Worm (Caenorhabditis elegans) whole organism, L2 larva: ENCODE measurements around the gene ints-6.

ENCODE experiments used
- C34F6.9 ChIP-seq: fragments of 150-350 bp; optimal IDR thresholded peaks from 2 replicates; lab custom pipeline; 2014; ENCODE audit warnings: missing biosample characterization, missing genetic modification characterization
- F13H6.1 ChIP-seq: sonication (generic microtip); optimal IDR thresholded peaks from 2 replicates; lab custom pipeline; 2016; ENCODE audit warnings: missing genetic modification characterization, missing compliant biosample characterization
- R02D3.7 ChIP-seq: fragments of 150-350 bp; optimal IDR thresholded peaks from 2 replicates; lab custom pipeline; 2014; ENCODE audit warnings: missing biosample characterization, missing genetic modification characterization
- Y55F3AM.14 ChIP-seq: fragments of 200-800 bp; sonication (Bioruptor generic); optimal IDR thresholded peaks from 2 replicates; lab custom pipeline; 2018; ENCODE audit warnings: mild to moderate bottlenecking, missing genetic modification characterization, missing compliant biosample characterization
- ZK546.5 ChIP-seq: sonication (generic microtip); optimal IDR thresholded peaks from 2 replicates; lab custom pipeline; 2017; ENCODE audit warnings: missing biosample characterization, missing genetic modification characterization
- alr-1 ChIP-seq: fragments of 150-350 bp; optimal IDR thresholded peaks from 2 replicates; lab custom pipeline; 2014; ENCODE audit warnings: missing biosample characterization, missing genetic modification characterization
- aly-2 ChIP-seq: fragments of 150-350 bp; optimal IDR thresholded peaks from 2 replicates; lab custom pipeline; 2014; ENCODE audit warnings: missing biosample characterization, missing genetic modification characterization
- ama-1 ChIP-seq: fragments of 150-350 bp; optimal IDR thresholded peaks from 2 replicates; lab custom pipeline; 2018; ENCODE audit warnings: inconsistent platforms
- blmp-1 ChIP-seq: sonication (generic microtip); optimal IDR thresholded peaks from 2 replicates; lab custom pipeline; 2017; ENCODE audit warnings: missing genetic modification characterization, mild to moderate bottlenecking, missing compliant biosample characterization, antibody characterized with exemption, moderate library complexity; ENCODE audit not compliant: insufficient read depth
- ceh-16 ChIP-seq: fragments of 150-350 bp; optimal IDR thresholded peaks from 2 replicates; lab custom pipeline; 2014; ENCODE audit warnings: missing biosample characterization, missing genetic modification characterization
- ceh-82 ChIP-seq: fragments of 150-350 bp; optimal IDR thresholded peaks from 2 replicates; lab custom pipeline; 2014; ENCODE audit warnings: missing biosample characterization, missing genetic modification characterization
- crh-2 ChIP-seq: sonication (generic microtip); optimal IDR thresholded peaks from 2 replicates; lab custom pipeline; 2017; ENCODE audit warnings: missing biosample characterization, missing genetic modification characterization
- dmd-4 ChIP-seq: sonication (generic microtip); optimal IDR thresholded peaks from 2 replicates; lab custom pipeline; 2017; ENCODE audit warnings: missing biosample characterization, missing genetic modification characterization
- egl-27 ChIP-seq: sonication (generic microtip); optimal IDR thresholded peaks from 3 replicates; lab custom pipeline; 2017; ENCODE audit warnings: missing biosample characterization, missing genetic modification reagents, missing genetic modification characterization
- elt-1 ChIP-seq: fragments of 150-350 bp; optimal IDR thresholded peaks from 2 replicates; lab custom pipeline; 2014; ENCODE audit warnings: missing biosample characterization, missing genetic modification characterization
- elt-3 ChIP-seq: sonication (generic microtip); optimal IDR thresholded peaks from 2 replicates; lab custom pipeline; 2017; ENCODE audit warnings: missing biosample characterization, missing genetic modification characterization
- fos-1 ChIP-seq: fragments of 150-350 bp; optimal IDR thresholded peaks from 2 replicates; lab custom pipeline; 2014; ENCODE audit warnings: missing biosample characterization, missing genetic modification characterization
- gmeb-1 ChIP-seq: fragments of 150-350 bp; optimal IDR thresholded peaks from 2 replicates; lab custom pipeline; 2014; ENCODE audit warnings: missing biosample characterization, missing genetic modification characterization
- lin-11 ChIP-seq: fragments of 150-350 bp; sonication (generic microtip); optimal IDR thresholded peaks from 2 replicates; lab custom pipeline; 2014; ENCODE audit warnings: missing biosample characterization, missing genetic modification characterization, inconsistent platforms, mixed read lengths
- lin-13 ChIP-seq: fragments of 150-350 bp; optimal IDR thresholded peaks from 2 replicates; lab custom pipeline; 2014; ENCODE audit warnings: missing biosample characterization, missing genetic modification reagents, missing genetic modification characterization
- lin-39 ChIP-seq: fragments of 150-350 bp; optimal IDR thresholded peaks from 2 replicates; lab custom pipeline; 2014; ENCODE audit warnings: missing biosample characterization, missing genetic modification reagents, missing genetic modification characterization
- lsy-2 ChIP-seq, 2 experiments: fragments of 150-350 bp in 1 of 2; sonication (generic microtip) in 1 of 2; optimal IDR thresholded peaks; 2 replicates each; lab custom pipeline; 2014 to 2017; ENCODE audit warnings: missing biosample characterization in 2 of 2, missing genetic modification characterization in 2 of 2
- mab-5 ChIP-seq: fragments of 150-350 bp; optimal IDR thresholded peaks from 2 replicates; lab custom pipeline; 2014; ENCODE audit warnings: missing biosample characterization, missing genetic modification characterization
- mbf-1 ChIP-seq: sonication (generic microtip); optimal IDR thresholded peaks from 2 replicates; lab custom pipeline; 2017; ENCODE audit warnings: missing biosample characterization, missing genetic modification characterization
- mdl-1 ChIP-seq, 2 experiments: fragments of 150-350 bp in 1 of 2; sonication (generic microtip) in 1 of 2; optimal IDR thresholded peaks; 2 replicates each; lab custom pipeline; 2017; ENCODE audit warnings: missing biosample characterization in 2 of 2, missing genetic modification characterization in 2 of 2
- nhr-10 ChIP-seq: sonication (generic microtip); optimal IDR thresholded peaks from 2 replicates; lab custom pipeline; 2017; ENCODE audit warnings: missing biosample characterization, missing genetic modification characterization
- nhr-11 ChIP-seq: fragments of 150-350 bp; optimal IDR thresholded peaks from 2 replicates; lab custom pipeline; 2014; ENCODE audit warnings: missing biosample characterization, missing genetic modification characterization
- nhr-12 ChIP-seq: fragments of 150-350 bp; optimal IDR thresholded peaks from 2 replicates; lab custom pipeline; 2014; ENCODE audit warnings: missing biosample characterization, missing genetic modification characterization
- nhr-129 ChIP-seq: fragments of 150-350 bp; optimal IDR thresholded peaks from 2 replicates; lab custom pipeline; 2014; ENCODE audit warnings: missing biosample characterization, missing genetic modification characterization
- nhr-21 ChIP-seq: fragments of 150-350 bp; optimal IDR thresholded peaks from 2 replicates; lab custom pipeline; 2014; ENCODE audit warnings: missing biosample characterization, missing genetic modification characterization
- nhr-23 ChIP-seq: fragments of 150-350 bp; optimal IDR thresholded peaks from 2 replicates; lab custom pipeline; 2014; ENCODE audit warnings: missing biosample characterization, missing genetic modification reagents, missing genetic modification characterization
- nhr-237 ChIP-seq: fragments of 150-350 bp; optimal IDR thresholded peaks from 2 replicates; lab custom pipeline; 2014; ENCODE audit warnings: missing biosample characterization, missing genetic modification characterization
- nhr-25 ChIP-seq: fragments of 150-350 bp; sonication (generic microtip); optimal IDR thresholded peaks from 3 replicates; lab custom pipeline; 2014; ENCODE audit warnings: missing biosample characterization, missing genetic modification characterization
- nhr-6 ChIP-seq: fragments of 150-350 bp; optimal IDR thresholded peaks from 2 replicates; lab custom pipeline; 2014; ENCODE audit warnings: missing biosample characterization, missing genetic modification characterization
- nhr-77 ChIP-seq: fragments of 150-350 bp; optimal IDR thresholded peaks from 2 replicates; lab custom pipeline; 2014; ENCODE audit warnings: missing biosample characterization, missing genetic modification characterization
- peb-1 ChIP-seq: fragments of 150-350 bp; optimal IDR thresholded peaks from 2 replicates; lab custom pipeline; 2014; ENCODE audit warnings: missing biosample characterization, missing genetic modification characterization
- sem-4 ChIP-seq: fragments of 150-350 bp; optimal IDR thresholded peaks from 2 replicates; lab custom pipeline; 2014; ENCODE audit warnings: missing biosample characterization, missing genetic modification reagents, missing genetic modification characterization
- skn-1 ChIP-seq: sonication (generic microtip); optimal IDR thresholded peaks from 2 replicates; lab custom pipeline; 2017; ENCODE audit warnings: missing biosample characterization, missing genetic modification characterization
- sma-3 ChIP-seq: sonication (generic microtip); optimal IDR thresholded peaks from 2 replicates; lab custom pipeline; 2016; ENCODE audit warnings: missing genetic modification reagents, missing genetic modification characterization, missing compliant biosample characterization
- sma-9 ChIP-seq, 2 experiments: fragments of 150-350 bp in 1 of 2; sonication (generic microtip) in 1 of 2; optimal IDR thresholded peaks; 2 replicates each; lab custom pipeline; 2014 to 2016; ENCODE audit warnings: missing genetic modification characterization in 2 of 2, mild to moderate bottlenecking in 1 of 2, missing biosample characterization in 1 of 2, missing compliant biosample characterization in 1 of 2, missing genetic modification reagents in 1 of 2, moderate library complexity in 1 of 2
- snpc-4 ChIP-seq: fragments of 150-350 bp; optimal IDR thresholded peaks from 2 replicates; lab custom pipeline; 2014; ENCODE audit warnings: missing biosample characterization, missing genetic modification characterization
- unc-39 ChIP-seq: fragments of 150-350 bp; optimal IDR thresholded peaks from 2 replicates; lab custom pipeline; 2014; ENCODE audit warnings: missing biosample characterization, missing genetic modification characterization
- unc-55 ChIP-seq: fragments of 150-350 bp; sonication (generic microtip); optimal IDR thresholded peaks from 3 replicates; lab custom pipeline; 2014; ENCODE audit warnings: missing biosample characterization, missing genetic modification reagents, missing genetic modification characterization
- unc-62 ChIP-seq: fragments of 150-350 bp; optimal IDR thresholded peaks from 2 replicates; lab custom pipeline; 2014; ENCODE audit warnings: missing biosample characterization, missing genetic modification reagents, missing genetic modification characterization
- zag-1 ChIP-seq: fragments of 150-350 bp; optimal IDR thresholded peaks from 2 replicates; lab custom pipeline; 2014; ENCODE audit warnings: missing biosample characterization, missing genetic modification characterization
- ztf-1 ChIP-seq: fragments of 200-800 bp; sonication (Bioruptor generic); conservative IDR thresholded peaks from 2 replicates; pipeline ENCODE4 v1.3.6; 2022; ENCODE audit warnings: missing genetic modification characterization, missing compliant biosample characterization
- ztf-11 ChIP-seq: sonication (generic microtip); optimal IDR thresholded peaks from 2 replicates; lab custom pipeline; 2017; ENCODE audit warnings: missing biosample characterization, missing genetic modification characterization
- ztf-4 ChIP-seq: fragments of 150-350 bp; optimal IDR thresholded peaks from 2 replicates; lab custom pipeline; 2014; ENCODE audit warnings: missing biosample characterization, missing genetic modification characterization

The ints-6 gene

DNA sequence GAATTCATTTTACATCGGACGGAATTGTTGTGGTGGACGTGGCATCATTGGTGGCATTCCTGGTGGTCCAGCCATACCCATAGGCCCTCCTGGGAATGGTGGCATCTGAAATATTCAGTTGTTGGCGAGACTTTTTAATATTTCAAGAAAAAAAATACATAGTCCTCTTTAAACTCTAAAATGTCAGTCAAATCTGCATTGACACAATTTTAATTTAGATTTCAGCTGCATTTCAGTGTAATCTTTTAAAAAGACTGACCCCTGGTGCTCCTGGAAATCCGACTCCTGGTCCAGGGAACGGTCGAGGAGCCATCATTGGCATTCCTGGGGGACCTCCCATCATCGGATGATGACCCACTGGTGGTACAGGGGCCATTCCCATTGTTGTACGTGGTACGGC is 4.6 kb upstream of the ints-6 start:
- TF ChIP-seq mbf-1, result no peak
- no peak for TF ChIP-seq lin-11 (tag; lab: Kevin White, UChicago)

DNA sequence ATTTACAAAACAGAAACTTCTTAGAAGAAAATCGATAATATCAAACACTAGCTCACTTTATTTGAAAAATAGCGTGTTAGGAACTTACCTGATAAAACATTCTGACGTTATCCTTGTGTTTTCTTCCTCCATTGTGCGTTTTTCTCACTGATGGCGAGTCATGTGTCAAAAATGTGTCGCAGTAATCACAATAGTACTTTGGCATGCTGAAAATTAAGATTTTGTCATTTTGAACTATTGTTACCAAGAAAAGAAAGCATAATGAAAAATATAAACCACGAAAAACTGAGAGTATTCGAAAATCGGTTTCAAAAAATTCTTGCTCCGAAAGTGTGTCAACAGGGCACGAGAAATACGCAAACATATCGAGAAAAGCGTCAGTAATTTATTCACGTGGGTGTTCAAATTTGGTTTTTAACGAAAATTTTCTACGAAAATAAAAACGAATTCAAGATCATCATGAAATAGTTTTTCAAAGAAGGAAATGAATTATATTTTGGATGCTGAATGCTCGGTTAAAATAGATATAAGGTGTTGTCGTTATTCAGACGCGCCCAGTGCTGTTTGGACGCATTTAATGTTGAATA is 3.8 kb upstream of the ints-6 start, which contains the start of gene snrp-3:
Gene snrp-3 (minus strand): TSS at position 206 of the 587 bp plus-strand sequence.
- peak; percentile 96 for TF ChIP-seq C34F6.9 (tag; lab: Kevin White, UChicago)
- peak; percentile 85 to 94 for TF ChIP-seq lsy-2 (tag; optimal IDR thresholded peaks at IDR 0.05; lab: Kevin White, UChicago)
- TF ChIP-seq nhr-25 (tag; lab: Kevin White, UChicago), result peak; percentile 90
- no peak for TF ChIP-seq ztf-1 (GFP tag; lab: Robert Waterston, UW)
- TF ChIP-seq nhr-129 (tag; lab: Kevin White, UChicago), result peak; percentile 79
- peak; percentile 48 for TF ChIP-seq nhr-10 (tag; lab: Kevin White, UChicago)
- TF ChIP-seq mab-5 (tag; lab: Kevin White, UChicago), result peak; percentile 73
- peak; percentile 30 for TF ChIP-seq ztf-4 (tag; lab: Kevin White, UChicago)
- no peak for TF ChIP-seq blmp-1 (tag; lab: Kevin White, UChicago)
- peak; percentile 16 for TF ChIP-seq R02D3.7 (tag; lab: Kevin White, UChicago)
- TF ChIP-seq unc-39, result no peak
- TF ChIP-seq unc-55, result peak; percentile 94
- peak; percentile 86 for TF ChIP-seq crh-2 (tag; lab: Kevin White, UChicago)
- TF ChIP-seq nhr-77 (tag; lab: Kevin White, UChicago), result no peak
- TF ChIP-seq lin-39 (tag; lab: Kevin White, UChicago), result no peak
- TF ChIP-seq sma-3 (GFP tag; lab: Kevin White, UChicago), result peak; percentile 71
- TF ChIP-seq elt-3 (tag; lab: Kevin White, UChicago), result no peak
- no peak for TF ChIP-seq alr-1 (tag; lab: Kevin White, UChicago)
- no peak for TF ChIP-seq Y55F3AM.14 (GFP tag; lab: Kevin White, UChicago)
- TF ChIP-seq egl-27 (tag; lab: Kevin White, UChicago), result peak; percentile 66
- TF ChIP-seq nhr-12, result no peak
- no peak for TF ChIP-seq ceh-82 (tag; lab: Kevin White, UChicago)
- peak; percentile 86 for TF ChIP-seq lin-13 (GFP tag; lab: Kevin White, UChicago)
- no peak for TF ChIP-seq aly-2 (tag; lab: Kevin White, UChicago)
- peak in 1 of 2 experiments; percentile 75 for TF ChIP-seq mdl-1 (tag; optimal IDR thresholded peaks at IDR 0.05; lab: Kevin White, UChicago)
- TF ChIP-seq skn-1 (tag; lab: Kevin White, UChicago), result no peak
- peak; percentile 78 for TF ChIP-seq nhr-21 (tag; lab: Kevin White, UChicago)
- no peak for TF ChIP-seq mbf-1
- TF ChIP-seq gmeb-1 (tag; lab: Kevin White, UChicago), result peak; percentile 97
- peak; percentile 55 for TF ChIP-seq snpc-4
- no peak for TF ChIP-seq elt-1 (tag; lab: Kevin White, UChicago)
- TF ChIP-seq lin-11 (tag; lab: Kevin White, UChicago), result no peak
- TF ChIP-seq dmd-4 (tag; lab: Kevin White, UChicago), result no peak
- no peak for TF ChIP-seq nhr-237
- TF ChIP-seq sma-9 (GFP tag; optimal IDR thresholded peaks at IDR 0.05; lab: Kevin White, UChicago), result peak; percentile 79
- TF ChIP-seq sma-9 (tag; optimal IDR thresholded peaks at IDR 0.05; lab: Kevin White, UChicago), result no peak
- TF ChIP-seq fos-1 (tag; lab: Kevin White, UChicago), result peak; percentile 43
- no peak for TF ChIP-seq nhr-23
- no peak for TF ChIP-seq ZK546.5
- no peak for TF ChIP-seq nhr-11 (tag; lab: Kevin White, UChicago)
- TF ChIP-seq sem-4 (tag; lab: Kevin White, UChicago), result peak; percentile 62
- TF ChIP-seq F13H6.1 (tag; lab: Kevin White, UChicago), result peak; percentile 83
- TF ChIP-seq ceh-16 (tag; lab: Kevin White, UChicago), result no peak
- no peak for TF ChIP-seq unc-62 (GFP tag; lab: Kevin White, UChicago)
- TF ChIP-seq peb-1 (tag; lab: Kevin White, UChicago), result no peak
- peak; percentile 78 for TF ChIP-seq nhr-6 (tag; lab: Kevin White, UChicago)
- no peak for TF ChIP-seq ztf-11 (tag; lab: Kevin White, UChicago)
- TF ChIP-seq ama-1 (lab: Kevin White, UChicago), result peak; percentile 69
- TF ChIP-seq zag-1 (tag; lab: Kevin White, UChicago), result peak; percentile 32
